Fruit fly (Drosophila melanogaster) whole organism, prepupa: Measurements from ENCODE around the gene CG15308.

Source experiments
- CG11294 ChIP-seq: fragments of 200-800 bp; sonication (Bioruptor generic); IDR thresholded peaks from 2 replicates; pipeline ENCODE4 v1.3.6; 2022; ENCODE audit warnings: missing biosample characterization, missing genetic modification characterization
- CG1621 ChIP-seq: fragments of 200-800 bp; sonication (Bioruptor generic); optimal IDR thresholded peaks from 3 replicates; lab custom pipeline; 2018; ENCODE audit warnings: missing biosample characterization, mild to moderate bottlenecking, missing genetic modification characterization
- CG16779 ChIP-seq: fragments of 200-800 bp; sonication (Bioruptor generic); optimal IDR thresholded peaks from 3 replicates; lab custom pipeline; 2017; ENCODE audit warnings: missing biosample characterization, mild to moderate bottlenecking, missing genetic modification characterization
- CG4318 ChIP-seq: fragments of 200-800 bp; sonication (Bioruptor generic); optimal IDR thresholded peaks from 3 replicates; lab custom pipeline; 2017; ENCODE audit warnings: missing biosample characterization, mild to moderate bottlenecking, missing genetic modification characterization
- Gug ChIP-seq: fragments of 200-800 bp; sonication (Bioruptor generic); IDR thresholded peaks from 2 replicates; pipeline ENCODE4 v1.3.6; 2022; ENCODE audit warnings: missing biosample characterization, missing genetic modification characterization
- Hr39 ChIP-seq: fragments of 200-800 bp; sonication (Bioruptor generic); optimal IDR thresholded peaks from 2 replicates; lab custom pipeline; 2016; ENCODE audit warnings: missing biosample characterization, missing genetic modification characterization
- eg ChIP-seq: fragments of 200-800 bp; sonication (Bioruptor generic); IDR thresholded peaks from 3 replicates; pipeline ENCODE4 v1.3.6; 2022; ENCODE audit warnings: missing biosample characterization, missing genetic modification characterization
- net ChIP-seq: fragments of 200-800 bp; sonication (Bioruptor generic); optimal IDR thresholded peaks from 3 replicates; lab custom pipeline; 2016; ENCODE audit warnings: missing biosample characterization, missing genetic modification characterization
- vri ChIP-seq: fragments of 200-800 bp; sonication (Bioruptor generic); optimal IDR thresholded peaks from 3 replicates; lab custom pipeline; 2016; ENCODE audit warnings: missing biosample characterization, mild to moderate bottlenecking, missing genetic modification characterization

dm6 chrX:10202595-10202994, 16.3 kb downstream of the CG15308 start:
- TF ChIP-seq CG4318 (GFP tag; lab: Kevin White, UChicago) (peak; percentile 18), CG11294 (GFP tag; lab: Robert Waterston, UW) (no peak), vri (GFP tag; lab: Kevin White, UChicago) (no peak), eg (0 out of 3 replicates have a peak, but pooled peaks have one; percentile 24), Gug (no peak), CG1621 (tag; lab: Kevin White, UChicago) (peak; percentile 43), Hr39 (GFP tag; lab: Kevin White, UChicago) (peak; percentile 39), net (GFP tag; lab: Kevin White, UChicago) (peak; percentile 37), CG16779 (tag; lab: Kevin White, UChicago) (no peak)
